Worm (Caenorhabditis elegans) whole organism, L4 larva: Measurements from ENCODE around the gene nhr-132.

Experiments used
- F37D6.2 ChIP-seq: sonication (generic microtip); optimal IDR thresholded peaks from 2 replicates; lab custom pipeline; 2016; ENCODE audit warnings: mild to moderate bottlenecking, missing genetic modification characterization, missing compliant biosample characterization
- T20F7.1 ChIP-seq: fragments of 200-800 bp; sonication (Bioruptor generic); optimal IDR thresholded peaks from 2 replicates; lab custom pipeline; 2018; ENCODE audit warnings: mild to moderate bottlenecking, missing genetic modification characterization, missing compliant biosample characterization
- Y48G9A.11 ChIP-seq: fragments of 200-800 bp; sonication (Bioruptor generic); IDR thresholded peaks from 2 replicates; pipeline ENCODE4 v1.3.6; 2022; ENCODE audit warnings: missing genetic modification reagents, missing genetic modification characterization, missing compliant biosample characterization
- ZK337.2 ChIP-seq: fragments of 200-800 bp; sonication (Bioruptor generic); IDR thresholded peaks from 2 replicates; pipeline ENCODE4 v1.3.6; 2022; ENCODE audit warnings: missing genetic modification reagents, missing genetic modification characterization, missing compliant biosample characterization
- ZK546.5 ChIP-seq, 2 experiments: sonication (generic microtip); optimal IDR thresholded peaks; 2 replicates each; lab custom pipeline; 2017; ENCODE audit warnings: missing biosample characterization in 2 of 2, missing genetic modification characterization in 2 of 2
- ama-1 ChIP-seq: fragments of 150-350 bp; optimal IDR thresholded peaks from 2 replicates; lab custom pipeline; 2014; ENCODE audit warnings: inconsistent platforms, mixed read lengths
- attf-4 ChIP-seq: sonication (generic microtip); optimal IDR thresholded peaks from 3 replicates; lab custom pipeline; 2017; ENCODE audit warnings: missing biosample characterization, missing genetic modification characterization
- ceh-20 ChIP-seq: fragments of 200-800 bp; sonication (Bioruptor generic); IDR thresholded peaks from 2 replicates; pipeline ENCODE4 v1.3.6; 2022; ENCODE audit warnings: missing genetic modification reagents, missing genetic modification characterization, missing compliant biosample characterization
- ceh-28 ChIP-seq: fragments of 150-350 bp; optimal IDR thresholded peaks from 2 replicates; lab custom pipeline; 2014; ENCODE audit warnings: missing biosample characterization, missing genetic modification reagents, missing genetic modification characterization
- ces-1 ChIP-seq: fragments of 150-350 bp; sonication (generic microtip); optimal IDR thresholded peaks from 4 replicates; lab custom pipeline; 2014; ENCODE audit warnings: missing biosample characterization, missing genetic modification reagents, missing genetic modification characterization
- daf-12 ChIP-seq: fragments of 150-350 bp; optimal IDR thresholded peaks from 2 replicates; lab custom pipeline; 2014; ENCODE audit warnings: missing biosample characterization, missing genetic modification reagents, missing genetic modification characterization
- daf-19 ChIP-seq: fragments of 200-800 bp; sonication (Bioruptor generic); conservative IDR thresholded peaks from 2 replicates; pipeline ENCODE4 v1.3.6; 2022; ENCODE audit warnings: missing genetic modification characterization, missing compliant biosample characterization
- dmd-8 ChIP-seq: fragments of 200-800 bp; sonication (Bioruptor generic); IDR thresholded peaks from 2 replicates; pipeline ENCODE4 v1.3.6; 2022; ENCODE audit warnings: missing genetic modification characterization, missing compliant biosample characterization
- egl-27 ChIP-seq: sonication (generic microtip); optimal IDR thresholded peaks from 3 replicates; lab custom pipeline; 2017; ENCODE audit warnings: missing biosample characterization, missing genetic modification reagents, missing genetic modification characterization
- fkh-10 ChIP-seq: fragments of 150-350 bp; optimal IDR thresholded peaks from 2 replicates; lab custom pipeline; 2014; ENCODE audit warnings: missing biosample characterization, missing genetic modification reagents, missing genetic modification characterization
- hlh-30 ChIP-seq: sonication (generic microtip); optimal IDR thresholded peaks from 2 replicates; lab custom pipeline; 2017; ENCODE audit warnings: antibody characterized with exemption, mild to moderate bottlenecking, missing genetic modification characterization, missing compliant biosample characterization; ENCODE audit not compliant: insufficient read depth
- hmg-1.1 ChIP-seq: fragments of 200-800 bp; sonication (Bioruptor generic); IDR thresholded peaks from 2 replicates; pipeline ENCODE4 v1.3.6; 2022; ENCODE audit warnings: missing genetic modification reagents, missing genetic modification characterization, missing compliant biosample characterization
- lin-29 ChIP-seq: fragments of 200-800 bp; sonication (Bioruptor generic); IDR thresholded peaks from 2 replicates; pipeline ENCODE4 v1.3.6; 2022; ENCODE audit warnings: missing genetic modification reagents, missing genetic modification characterization, missing compliant biosample characterization
- lin-39 ChIP-seq: fragments of 150-350 bp; optimal IDR thresholded peaks from 2 replicates; lab custom pipeline; 2014; ENCODE audit warnings: missing biosample characterization, missing genetic modification reagents, missing genetic modification characterization
- madf-5 ChIP-seq, 2 experiments: fragments of 200-800 bp; sonication (Bioruptor generic); IDR thresholded peaks; 2 replicates each; pipeline ENCODE4 v1.3.6; 2022; ENCODE audit warnings: missing compliant biosample characterization in 2 of 2, missing genetic modification characterization in 2 of 2
- madf-9 ChIP-seq: fragments of 200-800 bp; sonication (Bioruptor generic); conservative IDR thresholded peaks from 2 replicates; pipeline ENCODE4 v1.3.6; 2022; ENCODE audit warnings: missing genetic modification reagents, missing genetic modification characterization, missing compliant biosample characterization
- mdl-1 ChIP-seq, 2 experiments: fragments of 150-350 bp in 1 of 2; sonication (generic microtip) in 1 of 2; optimal IDR thresholded peaks; 2 replicates each; lab custom pipeline; 2014 to 2017; ENCODE audit warnings: missing biosample characterization in 2 of 2, missing genetic modification characterization in 2 of 2
- mxl-2 ChIP-seq: fragments of 200-800 bp; sonication (Bioruptor generic); conservative IDR thresholded peaks from 2 replicates; pipeline ENCODE4 v1.3.6; 2022; ENCODE audit warnings: missing genetic modification reagents, missing genetic modification characterization, missing compliant biosample characterization
- nhr-111 ChIP-seq: fragments of 200-800 bp; sonication (Bioruptor generic); optimal IDR thresholded peaks from 2 replicates; lab custom pipeline; 2018; ENCODE audit warnings: mild to moderate bottlenecking, missing genetic modification characterization, missing compliant biosample characterization
- nhr-48 ChIP-seq: sonication (generic microtip); optimal IDR thresholded peaks from 2 replicates; lab custom pipeline; 2016; ENCODE audit warnings: mild to moderate bottlenecking, missing genetic modification characterization, missing compliant biosample characterization
- nhr-6 ChIP-seq: fragments of 150-350 bp; optimal IDR thresholded peaks from 2 replicates; lab custom pipeline; 2014; ENCODE audit warnings: missing biosample characterization, missing genetic modification characterization
- php-3 ChIP-seq: fragments of 200-800 bp; sonication (Bioruptor generic); IDR thresholded peaks from 2 replicates; pipeline ENCODE4 v1.3.6; 2022; ENCODE audit warnings: missing genetic modification reagents, missing genetic modification characterization, missing compliant biosample characterization
- rbr-2 ChIP-seq: sonication (generic microtip); optimal IDR thresholded peaks from 2 replicates; lab custom pipeline; 2016; ENCODE audit warnings: missing genotype, missing genetic modification characterization, missing compliant biosample characterization
- skn-1 ChIP-seq: fragments of 150-350 bp; optimal IDR thresholded peaks from 2 replicates; lab custom pipeline; 2014; ENCODE audit warnings: missing biosample characterization, missing genetic modification characterization
- tag-97 ChIP-seq: fragments of 200-800 bp; sonication (Bioruptor generic); IDR thresholded peaks from 2 replicates; pipeline ENCODE4 v1.3.6; 2022; ENCODE audit warnings: missing genetic modification characterization, missing compliant biosample characterization
- unc-62 ChIP-seq, 3 experiments: fragments of 150-350 bp in 1 of 3; sonication (generic microtip); optimal IDR thresholded peaks in 2 of 3; peaks in 1 of 3; 1 replicate in 1 of 3; 2 replicates in 2 of 3; lab custom pipeline; 2014 to 2017; ENCODE audit warnings: missing biosample characterization in 3 of 3, missing genetic modification characterization in 3 of 3, missing genetic modification reagents in 3 of 3, missing genotype in 1 of 3
- ztf-7 ChIP-seq: fragments of 150-350 bp; optimal IDR thresholded peaks from 2 replicates; lab custom pipeline; 2014; ENCODE audit warnings: missing biosample characterization, missing genetic modification characterization

The nhr-132 gene

DNA sequence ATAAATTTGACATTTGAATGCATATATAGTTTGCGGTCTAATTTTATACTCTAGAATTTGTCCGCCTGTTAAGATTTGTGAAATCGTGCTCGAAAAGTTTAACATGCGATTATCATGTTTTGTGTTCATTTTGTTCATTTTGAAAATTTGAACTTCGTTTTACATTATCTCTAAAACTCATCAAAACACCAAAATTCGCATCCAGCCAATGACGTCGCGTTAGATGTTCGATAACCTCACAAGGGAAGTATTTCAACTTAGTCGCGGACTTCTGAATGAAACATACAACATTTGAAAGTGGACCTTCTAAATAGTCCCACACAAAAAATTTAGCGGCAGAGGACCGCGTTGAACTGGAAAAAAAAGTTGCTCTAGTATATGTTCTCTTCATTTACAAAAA lies 7.2 kb downstream of the nhr-132 start:
- TF ChIP-seq ceh-28 (tag; lab: Kevin White, UChicago), result no peak
- TF ChIP-seq Y48G9A.11, result no peak
- TF ChIP-seq hmg-1.1 (GFP tag; lab: Robert Waterston, UW), result no peak
- TF ChIP-seq nhr-111 (GFP tag; lab: Kevin White, UChicago), result no peak
- no peak for TF ChIP-seq lin-39 (tag; lab: Kevin White, UChicago)
- no peak for TF ChIP-seq nhr-48 (tag; lab: Kevin White, UChicago)
- no peak for TF ChIP-seq madf-9 (GFP tag; lab: Robert Waterston, UW)
- TF ChIP-seq F37D6.2 (tag; lab: Kevin White, UChicago), result no peak
- TF ChIP-seq mdl-1 (tag; optimal IDR thresholded peaks at IDR 0.05; lab: Kevin White, UChicago), result no peak
- TF ChIP-seq lin-29 (GFP tag; lab: Robert Waterston, UW), result no peak
- TF ChIP-seq skn-1 (tag; lab: Kevin White, UChicago), result no peak
- no peak for TF ChIP-seq ceh-20 (GFP tag; lab: Robert Waterston, UW)
- TF ChIP-seq, all 104 proteins: peak for 0

DNA sequence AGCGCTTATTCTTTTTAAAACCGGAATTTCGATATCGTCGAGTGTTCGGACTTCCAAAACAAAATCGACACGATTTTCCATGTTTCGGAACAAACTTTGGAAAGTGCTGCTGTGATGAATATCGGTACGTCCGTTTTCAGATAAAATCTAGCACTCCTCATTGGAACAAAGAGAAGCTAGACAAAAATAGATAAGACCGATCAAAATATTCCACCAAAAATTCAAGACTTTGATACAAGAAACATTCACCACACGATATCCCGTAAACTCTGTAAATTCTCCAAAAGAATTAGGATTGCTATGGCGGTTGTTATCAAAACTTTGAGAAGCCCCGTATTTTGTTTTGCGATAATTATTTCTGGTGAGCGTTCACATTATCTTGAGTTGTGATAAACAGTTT lies 8.9 kb downstream of the nhr-132 start, which contains the start of gene C14C6.3:
C14C6.3 (plus strand) TSS at position 301 of the 400 bp plus-strand sequence.
- TF ChIP-seq daf-12 (tag; lab: Kevin White, UChicago) (no peak), unc-62 (GFP tag; optimal IDR thresholded peaks at IDR 0.05 in 1 of 2; lab: Kevin White, UChicago) (peak in 1 of 2 experiments; percentile 5), unc-62 (tag; optimal IDR thresholded peaks at IDR 0.05; lab: Kevin White, UChicago) (no peak)

DNA sequence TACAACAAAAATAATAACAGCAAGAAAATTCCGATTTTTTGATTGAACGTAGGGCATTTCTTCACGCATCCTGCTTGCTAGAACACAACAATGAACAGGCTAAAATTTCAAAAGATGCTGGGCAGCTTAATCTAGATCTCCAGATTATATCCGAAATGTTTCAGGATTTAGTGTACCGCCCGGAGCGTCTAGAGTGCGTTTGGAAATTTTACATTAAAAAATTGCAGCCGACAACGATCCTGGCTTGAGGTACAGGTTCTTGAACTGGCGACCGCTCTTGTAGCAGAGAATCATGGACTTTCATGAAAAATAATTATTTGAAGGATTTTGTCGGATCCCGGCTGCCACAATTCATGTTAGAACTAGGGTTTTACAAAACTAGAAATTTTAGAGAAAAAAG lies 13.7 kb downstream of the nhr-132 start, which contains the start of gene C14C6.6:
C14C6.6 (minus strand) TSS at position 101 of the 400 bp plus-strand sequence.
- TF ChIP-seq attf-4 (tag; lab: Kevin White, UChicago) (no peak), hlh-30 (tag; lab: Kevin White, UChicago) (no peak), ztf-7 (tag; lab: Kevin White, UChicago) (no peak), ama-1 (lab: Kevin White, UChicago) (no peak), mdl-1 (tag; optimal IDR thresholded peaks at IDR 0.05; lab: Kevin White, UChicago) (no peak), ces-1 (GFP tag; lab: Kevin White, UChicago) (no peak), nhr-6 (tag; lab: Kevin White, UChicago) (no peak), tag-97 (GFP tag; lab: Robert Waterston, UW) (no peak), ZK337.2 (GFP tag; lab: Robert Waterston, UW) (no peak)
- TF ChIP-seq, all 104 proteins: peak for 0

DNA sequence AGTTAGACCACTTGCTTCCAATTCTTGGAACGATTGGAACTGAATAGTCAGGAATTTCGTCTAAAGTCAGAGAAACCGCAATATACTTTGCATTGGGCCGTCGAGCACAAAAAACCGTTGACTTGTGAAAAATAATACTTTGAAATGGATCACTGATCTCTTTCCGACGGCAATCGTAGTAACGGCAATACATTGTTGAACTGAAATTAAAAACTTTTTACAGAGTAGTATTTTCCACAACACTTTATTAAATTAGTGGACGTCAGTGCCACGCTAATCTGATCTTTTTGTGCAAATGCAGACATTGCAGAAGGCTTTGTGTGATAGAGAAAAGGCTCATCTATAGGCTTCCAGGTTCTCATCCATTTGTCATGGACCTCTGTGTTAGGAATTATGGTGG lies 18.2 kb downstream of the nhr-132 start:
- TF ChIP-seq unc-62 (GFP tag; optimal IDR thresholded peaks at IDR 0.05 in 1 of 2; lab: Kevin White, UChicago), result peak in 1 of 2 experiments; percentile 91
- TF ChIP-seq unc-62 (tag; optimal IDR thresholded peaks at IDR 0.05; lab: Kevin White, UChicago), result no peak
- no peak for TF ChIP-seq Y48G9A.11
- TF ChIP-seq, all 104 proteins: peak for 1

DNA sequence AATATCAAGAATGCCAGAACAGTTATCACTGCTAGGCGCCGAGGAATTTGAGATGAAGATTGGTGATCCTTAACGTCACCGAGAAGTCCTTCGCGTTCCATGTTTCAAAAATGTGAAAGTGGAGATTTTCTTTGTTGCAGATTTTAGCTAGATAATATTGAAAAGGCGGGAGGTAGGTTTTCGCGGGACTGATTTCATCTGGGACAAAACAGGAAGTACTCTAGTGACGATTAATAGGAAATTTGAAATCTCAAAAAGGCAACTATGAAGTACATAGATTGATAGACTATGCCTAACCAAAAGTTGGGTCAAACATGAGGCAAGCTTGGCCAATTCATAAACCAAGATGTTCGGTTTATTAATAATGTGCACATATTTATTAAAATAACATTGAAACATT lies 18.8 kb downstream of the nhr-132 start, which contains the start of gene C14C6.8:
C14C6.8 (minus strand) TSS at position 101 of the 400 bp plus-strand sequence.
- no peak for TF ChIP-seq php-3
- no peak for TF ChIP-seq mxl-2 (GFP tag; lab: Robert Waterston, UW)
- TF ChIP-seq daf-19 (GFP tag; lab: Robert Waterston, UW), result no peak
- TF ChIP-seq T20F7.1 (GFP tag; lab: Kevin White, UChicago), result no peak
- TF ChIP-seq nhr-111 (GFP tag; lab: Kevin White, UChicago), result no peak
- no peak for TF ChIP-seq ZK546.5 (tag; optimal IDR thresholded peaks at IDR 0.05; lab: Kevin White, UChicago)
- TF ChIP-seq ceh-20 (GFP tag; lab: Robert Waterston, UW), result no peak
- TF ChIP-seq rbr-2 (tag; lab: Kevin White, UChicago), result no peak
- TF ChIP-seq, all 104 proteins: peak for 0

DNA sequence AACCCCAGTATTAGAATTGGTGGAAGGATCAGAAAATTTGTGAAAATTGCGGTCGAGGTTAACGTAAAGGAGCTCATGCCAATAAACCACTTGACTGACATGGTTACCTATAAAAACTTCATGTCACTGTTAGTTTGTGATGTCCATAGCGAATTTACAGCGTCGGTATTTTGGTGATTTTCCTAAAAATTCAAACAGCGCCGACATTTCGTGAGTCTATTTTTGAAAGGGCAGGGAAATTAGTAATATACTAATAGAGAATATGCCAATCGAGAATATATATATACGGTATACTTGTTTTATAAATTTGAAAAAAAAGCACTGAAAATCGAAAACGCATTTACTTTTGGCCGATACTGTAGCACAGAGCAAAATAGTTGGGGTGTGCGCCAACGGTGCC lies 21.8 kb downstream of the nhr-132 start, which contains the start of gene srx-8:
srx-8 (minus strand) TSS at position 101 of the 400 bp plus-strand sequence.
- TF ChIP-seq dmd-8 (GFP tag; lab: Robert Waterston, UW), result no peak
- TF ChIP-seq madf-5 (GFP tag; IDR thresholded peaks at IDR 0.05; lab: Robert Waterston, UW), result no peak
- no peak for TF ChIP-seq egl-27 (tag; lab: Kevin White, UChicago)
- no peak for TF ChIP-seq skn-1 (tag; lab: Kevin White, UChicago)
- TF ChIP-seq fkh-10, result no peak
